Worm (Caenorhabditis elegans) whole organism, late embryonic: ENCODE results near the gene H01G02.3.

Experiments
- ama-1 ChIP-seq: fragments of 150-350 bp; optimal IDR thresholded peaks from 2 replicates; lab custom pipeline; 2014
- fax-1 ChIP-seq: sonication (generic microtip); optimal IDR thresholded peaks from 2 replicates; lab custom pipeline; 2016; ENCODE audit warnings: missing genotype, missing genetic modification characterization, missing compliant biosample characterization
- mec-3 ChIP-seq: sonication (generic microtip); optimal IDR thresholded peaks from 2 replicates; lab custom pipeline; 2016; ENCODE audit warnings: borderline replicate concordance, missing genetic modification characterization, missing compliant biosample characterization
- pha-4 ChIP-seq: fragments of 150-350 bp; optimal IDR thresholded peaks from 2 replicates; lab custom pipeline; 2018; ENCODE audit warnings: missing biosample characterization, missing genetic modification reagents, missing genetic modification characterization
- pros-1 ChIP-seq: fragments of 150-350 bp; optimal IDR thresholded peaks from 2 replicates; lab custom pipeline; 2014; ENCODE audit warnings: missing biosample characterization, missing genetic modification reagents, missing genetic modification characterization
- sdc-2 ChIP-seq: sonication (generic microtip); optimal IDR thresholded peaks from 2 replicates; lab custom pipeline; 2016; ENCODE audit warnings: missing genotype, missing genetic modification characterization, missing compliant biosample characterization

- TF ChIP-seq pros-1 (tag; lab: Kevin White, UChicago) (no peak), sdc-2 (tag; lab: Kevin White, UChicago) (no peak), fax-1 (tag; lab: Kevin White, UChicago) (no peak), pha-4 (tag; lab: Kevin White, UChicago) (no peak), ama-1 (lab: Kevin White, UChicago) (no peak), mec-3 (no peak)
These were observed 15.4 kb downstream of the H01G02.3 start for ce11 chrIV:11776968-11777467.
